Worm (Caenorhabditis elegans) whole organism, dauer: ENCODE results near the gene F54D12.9.

Experiments
- unc-62 ChIP-seq: sonication (generic microtip); optimal IDR thresholded peaks from 2 replicates; lab custom pipeline; 2017; ENCODE audit warnings: missing biosample characterization, missing genetic modification reagents, missing genetic modification characterization

Gene F54D12.9

DNA sequence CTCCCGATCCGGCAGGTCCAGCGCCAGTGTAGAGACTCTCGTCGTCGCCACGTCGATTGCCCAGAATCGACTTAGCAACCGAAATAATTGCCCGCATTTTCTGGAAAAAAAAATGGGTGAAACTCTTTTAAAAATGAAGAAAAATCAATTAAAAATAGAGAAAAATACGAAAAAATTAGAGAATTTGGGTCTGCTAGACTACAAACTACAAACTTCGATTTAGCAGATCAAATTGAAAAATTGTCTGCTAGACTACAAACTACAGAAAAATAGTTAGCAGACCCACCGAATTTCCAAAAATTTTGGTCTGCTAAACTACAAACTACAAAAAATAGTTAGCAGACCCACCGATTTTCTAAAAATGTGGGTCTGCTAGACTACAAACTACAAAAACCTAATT, 6.6 kb downstream of the F54D12.9 start, which contains the start of gene rog-1:
Gene rog-1, minus strand, starts transcription at position 101 of the 400 bp plus-strand sequence.
- no peak for TF ChIP-seq unc-62 (GFP tag; lab: Kevin White, UChicago)

DNA sequence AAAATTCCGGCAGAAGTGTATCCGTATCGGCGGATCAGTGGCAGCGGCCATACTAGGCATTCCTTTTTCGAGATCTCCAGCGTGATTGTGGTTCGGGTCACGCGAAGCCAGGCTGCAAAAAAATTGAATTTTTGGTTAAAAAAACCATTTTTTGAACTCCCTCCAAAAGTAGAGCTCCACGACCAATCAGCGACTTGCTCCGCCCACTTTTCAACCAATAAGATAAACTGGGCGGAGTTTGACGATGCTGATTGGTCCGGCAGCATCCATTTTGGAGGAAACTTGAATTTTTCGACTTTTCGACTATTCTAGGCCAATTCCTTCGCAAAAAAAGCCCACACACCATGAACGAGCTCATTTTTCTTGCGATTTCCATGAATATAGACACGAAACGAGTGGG, 7.0 kb downstream of the F54D12.9 start:
- no peak for TF ChIP-seq unc-62 (GFP tag; lab: Kevin White, UChicago)

DNA sequence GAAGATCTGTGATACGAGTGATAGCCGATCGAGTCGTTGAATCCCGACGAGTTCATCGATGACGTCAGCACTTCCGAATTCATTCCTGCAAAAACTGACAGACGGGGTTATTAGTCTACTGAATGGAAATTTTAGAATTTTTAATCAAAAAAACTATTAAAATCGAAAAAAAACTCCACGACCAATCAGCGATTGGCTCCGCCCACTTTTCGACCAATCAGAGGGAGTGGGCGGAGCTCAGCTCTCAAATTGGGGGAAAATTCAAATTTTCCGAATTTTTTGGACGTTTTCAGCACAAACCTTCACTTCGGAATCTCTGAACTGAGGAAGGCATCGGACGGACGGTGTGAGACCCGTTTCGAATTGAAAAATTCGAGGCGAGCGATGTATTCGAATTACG, 8.6 kb downstream of the F54D12.9 start:
- TF ChIP-seq unc-62 (GFP tag; lab: Kevin White, UChicago) = no peak

DNA sequence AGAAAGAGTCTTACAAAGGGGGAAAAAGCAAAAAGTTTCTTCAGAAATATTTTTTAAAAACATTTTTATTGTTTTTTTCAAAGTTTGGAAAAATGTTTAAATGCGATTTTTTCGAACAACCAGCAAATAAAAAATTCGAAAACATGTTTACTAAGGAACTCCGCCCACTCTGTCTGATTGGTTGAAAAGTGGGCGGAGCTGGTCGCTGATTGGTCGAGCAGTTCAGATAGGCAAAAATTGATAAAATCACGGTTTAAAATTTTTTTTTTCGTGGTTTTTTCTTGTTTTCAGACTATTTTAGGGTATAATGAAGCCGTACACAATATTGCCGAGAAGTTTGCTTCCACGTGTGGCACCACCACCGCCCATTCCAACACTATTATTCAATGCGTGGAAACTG, 9.4 kb downstream of the F54D12.9 start:
- TF ChIP-seq unc-62 (GFP tag; lab: Kevin White, UChicago) = no peak

DNA sequence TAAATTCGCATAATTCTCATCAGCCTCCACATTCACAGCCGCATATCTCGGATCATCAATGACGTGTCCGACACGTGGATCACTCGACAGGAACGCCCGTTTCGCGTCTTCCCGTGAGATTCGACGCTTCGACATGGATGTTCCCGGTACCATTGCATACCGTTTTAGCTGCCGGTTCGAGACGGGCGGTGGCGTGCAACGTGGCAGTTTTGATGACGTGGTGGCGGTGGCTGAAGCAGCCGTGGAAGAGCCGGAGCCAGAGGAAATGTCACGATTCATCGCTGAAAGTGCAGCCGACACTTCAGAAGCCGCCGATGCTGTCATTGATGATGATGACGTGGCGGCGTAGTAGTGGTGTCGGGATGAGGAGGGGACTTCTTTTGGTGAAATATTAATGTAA, 10.0 kb downstream of the F54D12.9 start:
- no peak for TF ChIP-seq unc-62 (GFP tag; lab: Kevin White, UChicago)

DNA sequence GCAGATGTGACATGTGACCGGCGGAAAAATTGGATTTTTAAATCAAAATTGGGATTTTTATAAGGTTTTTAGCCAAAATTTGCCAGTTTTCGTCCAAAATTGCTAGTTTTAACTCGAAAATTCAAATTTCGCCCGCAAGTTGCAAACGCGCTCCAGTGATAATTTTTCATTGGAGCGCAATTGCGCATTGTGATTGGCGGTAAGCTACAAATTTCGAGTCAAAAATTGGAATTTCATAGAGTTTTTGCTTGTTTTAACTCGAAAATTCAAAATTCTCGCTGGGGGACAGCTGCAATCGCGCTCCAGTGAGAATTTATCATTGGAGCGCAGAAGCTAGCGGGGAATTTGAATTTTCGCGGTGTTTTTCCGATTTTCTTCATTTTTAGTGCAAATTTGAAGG, 12.2 kb downstream of the F54D12.9 start:
- TF ChIP-seq unc-62 (GFP tag; lab: Kevin White, UChicago) = no peak

DNA sequence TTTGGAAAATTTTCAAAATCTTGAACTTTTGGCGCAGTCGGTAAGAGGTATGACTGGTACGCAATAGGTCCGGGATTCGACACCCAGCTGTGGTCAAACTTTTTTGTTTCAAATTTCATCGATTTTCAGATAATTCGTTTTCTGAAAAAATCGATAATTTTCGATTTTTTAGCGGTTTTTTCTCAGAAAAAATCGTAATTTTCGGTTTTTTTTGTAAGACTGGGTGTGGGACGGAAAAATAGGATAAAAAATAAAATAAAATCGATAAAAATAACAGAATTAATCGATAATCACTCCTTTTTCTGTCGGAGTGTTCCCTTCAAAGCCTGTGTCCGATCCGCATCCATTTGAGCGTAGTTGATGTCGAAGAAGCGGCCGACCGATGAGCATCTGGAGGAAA, 12.8 kb downstream of the F54D12.9 start:
- no peak for TF ChIP-seq unc-62 (GFP tag; lab: Kevin White, UChicago)

DNA sequence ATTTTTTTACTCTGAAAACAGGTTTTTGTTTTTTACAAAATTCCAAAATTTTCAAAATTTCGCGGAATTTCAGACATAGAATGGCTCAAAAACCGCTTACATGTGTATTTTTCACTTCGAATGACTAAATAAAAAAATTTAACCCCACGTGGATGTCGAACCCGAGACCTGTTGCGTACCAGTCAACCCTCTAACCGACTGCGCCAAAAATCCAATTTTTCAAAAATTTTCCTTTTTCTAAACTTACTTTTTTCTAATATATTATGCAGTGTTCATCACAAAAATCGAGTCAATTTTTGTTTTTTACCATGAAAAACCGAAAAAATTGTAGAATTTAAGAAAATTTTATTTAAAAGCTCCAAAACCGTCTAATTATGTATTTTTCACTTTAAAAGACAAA, 15.5 kb downstream of the F54D12.9 start:
- TF ChIP-seq unc-62 (GFP tag; lab: Kevin White, UChicago) = no peak

DNA sequence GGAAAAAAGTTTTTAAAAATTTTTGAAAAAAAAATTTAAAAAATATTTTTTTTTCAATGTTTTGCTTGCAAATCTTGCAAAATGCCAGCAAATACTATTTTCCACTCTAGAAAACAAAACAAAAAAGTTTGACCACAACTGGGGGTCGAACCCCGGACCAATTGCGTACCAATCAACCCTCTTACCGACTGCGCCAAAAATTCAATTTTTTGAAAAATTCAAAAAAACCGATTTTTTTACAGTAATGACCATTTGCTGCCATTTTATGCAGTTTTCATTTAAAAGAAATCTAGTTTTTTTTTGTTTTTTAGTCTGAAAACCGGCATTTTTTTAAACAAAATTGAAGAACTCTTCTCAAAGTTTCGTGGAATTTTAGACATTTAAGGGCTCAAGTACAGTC, 19.1 kb downstream of the F54D12.9 start:
- TF ChIP-seq unc-62 (GFP tag; lab: Kevin White, UChicago) = no peak

DNA sequence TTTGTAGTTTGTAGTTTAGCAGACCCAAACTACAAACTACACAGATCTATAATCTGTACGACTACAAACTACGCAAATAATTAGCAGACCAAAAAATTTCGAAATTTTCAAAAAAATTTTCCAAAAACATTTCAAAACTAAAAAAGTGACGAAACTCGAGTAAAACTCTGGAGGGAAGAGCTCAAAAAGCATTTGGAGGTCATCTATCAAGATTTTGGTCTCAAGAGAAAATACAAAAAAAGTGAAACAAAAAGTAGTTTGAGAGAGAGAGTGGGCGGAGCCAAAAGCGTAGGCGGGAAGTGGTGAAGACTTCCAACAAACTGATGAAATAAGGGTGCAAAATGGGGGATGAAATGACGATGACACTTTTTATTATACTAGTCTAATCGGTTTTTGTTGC, 21.3 kb downstream of the F54D12.9 start:
- TF ChIP-seq unc-62 (GFP tag; lab: Kevin White, UChicago) = no peak

DNA sequence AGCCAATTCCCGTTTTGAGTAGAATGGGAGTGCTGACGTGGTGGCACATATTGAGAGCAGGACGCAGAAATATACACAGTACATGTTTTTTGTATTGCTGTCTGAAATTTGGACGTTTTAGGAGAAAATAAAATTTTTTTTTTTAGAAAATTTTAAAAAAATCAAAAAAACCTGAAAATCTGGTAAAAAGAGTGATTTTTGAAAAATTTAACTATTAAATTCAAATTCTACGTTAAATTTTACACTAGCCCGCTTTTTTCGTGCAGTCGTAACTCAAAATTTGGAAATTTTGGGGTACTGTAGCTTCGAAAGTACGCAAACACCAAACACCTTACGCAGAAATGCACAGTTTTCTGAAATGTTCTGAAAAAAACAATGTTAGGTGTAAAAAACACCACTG, 23.6 kb downstream of the F54D12.9 start, which contains the start of gene C13A10.2:
Gene C13A10.2, minus strand, starts transcription at position 101 of the 400 bp plus-strand sequence.
- TF ChIP-seq unc-62 (GFP tag; lab: Kevin White, UChicago) = no peak

DNA sequence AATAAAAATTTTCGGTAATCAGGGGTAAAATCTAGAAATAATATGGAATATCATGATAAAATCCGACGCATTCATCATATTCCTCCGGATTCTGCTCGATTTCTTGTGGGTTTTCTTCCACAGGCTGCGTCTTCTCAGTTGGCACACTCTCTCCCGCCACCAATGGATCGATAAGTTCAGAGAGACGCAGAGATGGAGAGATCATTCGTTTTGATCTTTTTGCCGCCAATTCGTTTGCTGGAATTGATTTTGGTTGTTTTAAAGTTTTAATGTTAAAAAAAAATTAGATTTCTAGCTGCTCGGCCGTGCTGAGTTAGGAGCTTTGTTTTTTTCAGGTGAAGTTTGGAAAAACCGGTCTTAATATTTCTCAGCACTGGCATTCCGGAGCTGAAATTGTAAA, 24.3 kb downstream of the F54D12.9 start:
- TF ChIP-seq unc-62 (GFP tag; lab: Kevin White, UChicago) = no peak

DNA sequence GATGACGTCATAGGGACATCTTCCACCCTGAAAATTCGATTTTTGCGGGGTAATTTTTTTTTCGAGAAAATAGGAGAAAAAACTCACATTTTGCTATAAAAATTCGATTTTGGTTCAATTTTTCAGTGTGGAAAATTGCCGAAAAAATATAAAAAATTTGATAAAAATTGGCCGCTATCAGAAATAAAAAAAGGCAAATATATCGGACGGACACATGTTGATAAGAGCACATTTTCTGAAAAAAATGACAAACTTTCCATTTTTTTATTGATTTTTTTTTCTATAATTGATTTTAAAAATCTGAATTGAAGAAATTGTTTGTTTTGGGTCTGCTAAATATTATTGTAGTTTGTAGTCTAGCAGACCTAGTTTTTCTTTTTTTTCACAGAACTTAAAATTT, 26.0 kb downstream of the F54D12.9 start, which contains the start of gene C13A10.1:
Gene C13A10.1, minus strand, starts transcription at position 170 of the 400 bp plus-strand sequence.
- TF ChIP-seq unc-62 (GFP tag; lab: Kevin White, UChicago) = no peak

DNA sequence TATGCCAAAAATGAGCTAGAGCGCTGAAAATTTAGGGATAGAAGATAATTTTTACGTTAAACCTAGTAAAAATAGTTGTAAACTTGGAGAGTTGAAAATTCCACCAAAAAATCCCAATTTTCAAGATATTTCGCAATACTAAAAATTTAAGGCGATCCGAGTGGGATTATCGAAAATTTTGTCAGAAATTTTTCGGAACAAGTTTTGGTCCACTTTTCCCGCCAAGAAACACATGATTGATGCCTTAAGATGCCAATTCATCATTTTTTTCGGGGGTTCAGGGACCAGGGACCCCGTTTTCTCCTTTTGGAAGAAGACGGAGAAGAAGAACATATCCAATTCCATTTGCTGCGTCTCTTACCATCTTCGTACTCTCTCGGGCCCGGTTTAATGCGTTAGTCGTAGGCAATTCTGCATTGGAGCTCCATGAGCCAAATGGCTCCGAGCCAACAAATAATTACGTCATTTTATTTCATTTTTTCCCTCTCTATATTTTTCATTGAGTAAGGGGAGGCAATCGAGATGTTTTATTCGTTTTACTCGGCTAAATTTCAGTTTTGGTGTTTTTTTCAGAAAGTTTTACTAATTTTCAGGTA, 36.9 kb downstream of the F54D12.9 start:
- TF ChIP-seq unc-62 (GFP tag; lab: Kevin White, UChicago) = no peak

DNA sequence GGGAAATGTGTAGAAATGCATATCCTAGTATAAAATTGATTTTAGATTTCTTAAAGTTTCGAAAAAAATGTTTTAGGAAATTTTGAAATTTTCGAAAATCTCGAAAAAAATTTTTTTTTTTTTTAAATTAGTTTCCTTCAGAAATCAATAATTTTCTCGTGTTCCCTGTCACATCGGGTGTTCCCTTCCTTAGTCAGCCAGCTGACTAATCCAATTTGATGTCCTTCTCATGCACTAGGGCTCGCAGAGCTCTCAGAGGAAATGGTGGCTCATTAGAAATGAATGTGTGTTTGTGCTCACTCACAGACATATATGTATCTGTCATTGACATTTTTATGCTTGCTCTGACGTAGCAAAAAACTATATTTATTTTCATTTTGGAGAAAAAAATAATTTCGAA, 37.8 kb downstream of the F54D12.9 start:
- TF ChIP-seq unc-62 (GFP tag; lab: Kevin White, UChicago) = no peak

DNA sequence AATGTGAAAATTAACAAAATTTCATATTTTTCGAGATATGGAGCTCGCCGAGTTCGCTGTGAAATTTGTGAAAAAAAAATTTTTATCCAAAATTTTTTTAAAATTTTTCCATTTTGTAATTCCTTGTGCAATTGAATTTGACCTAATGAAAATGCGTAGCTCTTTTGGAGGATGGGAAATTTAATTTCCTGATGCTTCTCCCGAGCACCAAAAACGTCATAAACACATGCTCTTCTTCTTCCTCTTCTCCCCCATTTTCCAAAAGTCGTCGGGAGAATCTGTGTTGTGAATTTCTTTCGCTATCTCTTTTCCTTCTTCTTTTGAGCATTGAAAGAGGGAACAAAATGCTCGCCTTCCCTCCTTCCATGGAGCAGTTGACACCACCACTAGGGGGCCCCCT, 40.1 kb downstream of the F54D12.9 start:
- no peak for TF ChIP-seq unc-62 (GFP tag; lab: Kevin White, UChicago)

DNA sequence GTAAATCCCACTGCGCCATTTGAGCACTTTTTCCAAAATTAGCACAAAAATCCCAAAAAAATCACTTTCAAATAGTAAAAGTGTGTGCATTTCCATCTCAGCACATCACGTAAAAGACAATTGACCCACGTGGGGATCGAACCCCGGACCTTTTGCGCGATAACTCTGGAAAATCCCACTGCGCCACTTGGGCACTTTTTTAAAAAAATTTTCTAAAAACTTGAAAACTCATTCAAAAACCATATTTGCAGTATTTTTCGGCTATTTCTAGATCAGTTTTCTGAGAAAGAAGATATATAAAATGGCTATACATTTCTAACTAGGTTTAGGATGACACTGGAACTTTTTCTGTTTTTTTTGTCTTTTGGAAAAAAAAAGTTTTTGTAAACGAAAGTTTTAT, 41.5 kb downstream of the F54D12.9 start:
- no peak for TF ChIP-seq unc-62 (GFP tag; lab: Kevin White, UChicago)

DNA sequence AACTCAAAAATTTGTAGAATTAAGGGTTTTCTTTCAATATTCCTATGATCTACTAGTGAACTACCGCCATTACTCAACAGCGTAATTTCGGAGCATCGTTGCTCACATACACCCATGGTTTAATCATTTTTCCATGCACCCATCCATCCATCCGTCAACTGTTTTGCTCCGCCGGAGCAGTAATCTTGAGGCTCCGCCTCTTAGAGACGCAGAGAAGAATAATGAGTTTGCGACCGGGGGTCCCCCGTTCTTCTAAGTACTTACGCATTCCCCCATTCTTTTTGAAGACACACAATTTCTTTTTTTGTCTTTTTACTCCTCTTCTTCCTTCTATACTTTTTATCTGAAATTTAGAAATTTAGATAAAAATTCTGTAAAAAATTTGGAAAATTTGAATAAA, 43.3 kb downstream of the F54D12.9 start:
- TF ChIP-seq unc-62 (GFP tag; lab: Kevin White, UChicago) = no peak
